Worm (Caenorhabditis elegans) whole organism, L4 larva: ENCODE measurements around the gene ddx-15.

ENCODE experiments used
- Y105C5A.15 ChIP-seq: fragments of 200-800 bp; sonication (Bioruptor generic); IDR thresholded peaks from 2 replicates; pipeline ENCODE4 v1.3.6; 2022; ENCODE audit warnings: missing genetic modification characterization, missing compliant biosample characterization
- ceh-20 ChIP-seq: fragments of 200-800 bp; sonication (Bioruptor generic); IDR thresholded peaks from 2 replicates; pipeline ENCODE4 v1.3.6; 2022; ENCODE audit warnings: missing genetic modification reagents, missing genetic modification characterization, missing compliant biosample characterization
- ceh-32 ChIP-seq: sonication (generic microtip); optimal IDR thresholded peaks from 2 replicates; lab custom pipeline; 2016; ENCODE audit warnings: mild to moderate bottlenecking, missing genetic modification characterization, missing compliant biosample characterization; ENCODE audit not compliant: poor library complexity
- ceh-82 ChIP-seq: sonication (generic microtip); optimal IDR thresholded peaks from 2 replicates; lab custom pipeline; 2017; ENCODE audit warnings: missing biosample characterization, missing genetic modification characterization
- daf-12 ChIP-seq: fragments of 150-350 bp; optimal IDR thresholded peaks from 2 replicates; lab custom pipeline; 2014; ENCODE audit warnings: missing biosample characterization, missing genetic modification reagents, missing genetic modification characterization
- daf-19 ChIP-seq: fragments of 200-800 bp; sonication (Bioruptor generic); conservative IDR thresholded peaks from 2 replicates; pipeline ENCODE4 v1.3.6; 2022; ENCODE audit warnings: missing genetic modification characterization, missing compliant biosample characterization
- dpl-1 ChIP-seq: fragments of 150-350 bp; optimal IDR thresholded peaks from 2 replicates; lab custom pipeline; 2014; ENCODE audit warnings: missing biosample characterization, missing genetic modification reagents, missing genetic modification characterization
- lin-29 ChIP-seq: fragments of 200-800 bp; sonication (Bioruptor generic); IDR thresholded peaks from 2 replicates; pipeline ENCODE4 v1.3.6; 2022; ENCODE audit warnings: missing genetic modification reagents, missing genetic modification characterization, missing compliant biosample characterization
- lsy-2 ChIP-seq, 2 experiments: fragments of 150-350 bp in 1 of 2; sonication (generic microtip) in 1 of 2; optimal IDR thresholded peaks; 2 replicates each; lab custom pipeline; 2014 to 2017; ENCODE audit warnings: missing biosample characterization in 2 of 2, missing genetic modification characterization in 2 of 2
- nhr-6 ChIP-seq: fragments of 150-350 bp; optimal IDR thresholded peaks from 2 replicates; lab custom pipeline; 2014; ENCODE audit warnings: missing biosample characterization, missing genetic modification characterization
- nhr-76 ChIP-seq: fragments of 150-350 bp; optimal IDR thresholded peaks from 2 replicates; lab custom pipeline; 2014; ENCODE audit warnings: missing biosample characterization, missing genetic modification characterization
- pha-4 ChIP-seq, 2 experiments: fragments of 150-350 bp in 1 of 2; fragments of 200-800 bp in 1 of 2; sonication (Bioruptor generic) in 1 of 2; IDR thresholded peaks in 1 of 2; optimal IDR thresholded peaks in 1 of 2; 2 replicates each; pipeline versions ENCODE4 v1.3.6 to Lab custom; 2014 to 2022; ENCODE audit warnings: missing genetic modification characterization in 2 of 2, missing genetic modification reagents in 2 of 2, missing biosample characterization in 1 of 2, missing compliant biosample characterization in 1 of 2
- ztf-11 ChIP-seq: fragments of 150-350 bp; optimal IDR thresholded peaks from 2 replicates; lab custom pipeline; 2014; ENCODE audit warnings: missing biosample characterization, missing genetic modification characterization

ce11 chrIII:5552072-5552667 lies 39.3 kb downstream of the ddx-15 start, which contains the start of gene F09F7.6:
- TF ChIP-seq ceh-32 (no peak), lsy-2 (tag; optimal IDR thresholded peaks at IDR 0.05; lab: Kevin White, UChicago) (peak in 1 of 2 experiments; percentile 69), dpl-1 (no peak), daf-12 (tag; lab: Kevin White, UChicago) (no peak), daf-19 (GFP tag; lab: Robert Waterston, UW) (no peak), ceh-20 (GFP tag; lab: Robert Waterston, UW) (peak; percentile 59; the same call in 1 of the 2 replicates), nhr-6 (tag; lab: Kevin White, UChicago) (peak; percentile 38), ceh-82 (tag; lab: Kevin White, UChicago) (no peak), nhr-76 (tag; lab: Kevin White, UChicago) (no peak), Y105C5A.15 (GFP tag; lab: Robert Waterston, UW) (no peak), lin-29 (GFP tag; lab: Robert Waterston, UW) (no peak), ztf-11 (no peak), pha-4 (GFP tag; IDR thresholded peaks at IDR 0.05; lab: Robert Waterston, UW) (no peak), pha-4 (tag; optimal IDR thresholded peaks at IDR 0.05; lab: Kevin White, UChicago) (no peak)
